Worm (Caenorhabditis elegans) whole organism, late embryonic: ENCODE results near the gene clec-34.

Experiments
- F13H6.1 ChIP-seq: sonication (generic microtip); optimal IDR thresholded peaks from 2 replicates; lab custom pipeline; 2016; ENCODE audit warnings: missing genetic modification characterization, missing compliant biosample characterization
- ama-1 ChIP-seq: fragments of 150-350 bp; optimal IDR thresholded peaks from 2 replicates; lab custom pipeline; 2014
- ceh-14 ChIP-seq: sonication (generic microtip); optimal IDR thresholded peaks from 2 replicates; lab custom pipeline; 2016; ENCODE audit warnings: missing genotype, missing genetic modification characterization, missing compliant biosample characterization
- ceh-24 ChIP-seq: sonication (generic microtip); optimal IDR thresholded peaks from 2 replicates; lab custom pipeline; 2016; ENCODE audit warnings: mild to moderate bottlenecking, missing genetic modification characterization, missing compliant biosample characterization
- ceh-30 ChIP-seq: fragments of 150-350 bp; optimal IDR thresholded peaks from 2 replicates; lab custom pipeline; 2014; ENCODE audit warnings: missing biosample characterization, missing genetic modification characterization
- ceh-34 ChIP-seq: sonication (generic microtip); optimal IDR thresholded peaks from 2 replicates; lab custom pipeline; 2016; ENCODE audit warnings: mild to moderate bottlenecking, missing genetic modification characterization, missing compliant biosample characterization
- ceh-45 ChIP-seq: fragments of 200-800 bp; sonication (Bioruptor generic); IDR thresholded peaks from 2 replicates; pipeline ENCODE4 v1.3.6; 2022; ENCODE audit warnings: missing genetic modification reagents, missing genetic modification characterization, missing compliant biosample characterization
- ceh-48 ChIP-seq: sonication (generic microtip); optimal IDR thresholded peaks from 2 replicates; lab custom pipeline; 2016; ENCODE audit warnings: missing genetic modification characterization, inconsistent platforms, missing compliant biosample characterization
- ceh-6 ChIP-seq: fragments of 200-800 bp; sonication (Bioruptor generic); optimal IDR thresholded peaks from 2 replicates; lab custom pipeline; 2018; ENCODE audit warnings: mild to moderate bottlenecking, missing genetic modification characterization, missing compliant biosample characterization
- ceh-9 ChIP-seq: sonication (generic microtip); optimal IDR thresholded peaks from 2 replicates; lab custom pipeline; 2016; ENCODE audit warnings: mild to moderate bottlenecking, missing genetic modification characterization, inconsistent platforms, missing compliant biosample characterization
- dmd-4 ChIP-seq: sonication (generic microtip); optimal IDR thresholded peaks from 2 replicates; lab custom pipeline; 2016; ENCODE audit warnings: borderline replicate concordance, missing genetic modification characterization, missing compliant biosample characterization
- elt-2 ChIP-seq: sonication (generic microtip); optimal IDR thresholded peaks from 2 replicates; lab custom pipeline; 2016; ENCODE audit warnings: missing genetic modification reagents, missing genetic modification characterization, missing compliant biosample characterization
- elt-4 ChIP-seq: sonication (generic microtip); optimal IDR thresholded peaks from 2 replicates; lab custom pipeline; 2016; ENCODE audit warnings: missing genetic modification characterization, missing compliant biosample characterization
- ets-4 ChIP-seq: sonication (generic microtip); optimal IDR thresholded peaks from 2 replicates; lab custom pipeline; 2016; ENCODE audit warnings: missing genetic modification characterization, missing compliant biosample characterization
- fax-1 ChIP-seq: sonication (generic microtip); optimal IDR thresholded peaks from 2 replicates; lab custom pipeline; 2016; ENCODE audit warnings: missing genotype, missing genetic modification characterization, missing compliant biosample characterization
- fkh-10 ChIP-seq: fragments of 150-350 bp; optimal IDR thresholded peaks from 2 replicates; lab custom pipeline; 2014; ENCODE audit warnings: missing biosample characterization, missing genetic modification reagents, missing genetic modification characterization
- gmeb-2 ChIP-seq: sonication (generic microtip); optimal IDR thresholded peaks from 2 replicates; lab custom pipeline; 2016; ENCODE audit warnings: missing genetic modification characterization, inconsistent platforms, missing compliant biosample characterization
- hlh-13 ChIP-seq: fragments of 200-800 bp; sonication (Bioruptor generic); optimal IDR thresholded peaks from 2 replicates; lab custom pipeline; 2018; ENCODE audit warnings: mild to moderate bottlenecking, missing genetic modification characterization, missing compliant biosample characterization
- hlh-15 ChIP-seq: sonication (generic microtip); optimal IDR thresholded peaks from 2 replicates; lab custom pipeline; 2016; ENCODE audit warnings: missing genetic modification characterization, missing compliant biosample characterization
- lin-11 ChIP-seq: fragments of 200-800 bp; sonication (Bioruptor generic); optimal IDR thresholded peaks from 2 replicates; lab custom pipeline; 2018; ENCODE audit warnings: mild to moderate bottlenecking, missing genetic modification characterization, missing compliant biosample characterization
- mec-3 ChIP-seq: sonication (generic microtip); optimal IDR thresholded peaks from 2 replicates; lab custom pipeline; 2016; ENCODE audit warnings: borderline replicate concordance, missing genetic modification characterization, missing compliant biosample characterization
- nhr-232 ChIP-seq: sonication (generic microtip); optimal IDR thresholded peaks from 2 replicates; lab custom pipeline; 2016; ENCODE audit warnings: missing genetic modification characterization, missing compliant biosample characterization
- npax-4 ChIP-seq: sonication (generic microtip); optimal IDR thresholded peaks from 2 replicates; lab custom pipeline; 2016; ENCODE audit warnings: missing genetic modification characterization, missing compliant biosample characterization
- pag-3 ChIP-seq: sonication (generic microtip); optimal IDR thresholded peaks from 2 replicates; lab custom pipeline; 2016; ENCODE audit warnings: missing compliant biosample characterization, missing genetic modification characterization, borderline replicate concordance
- pat-9 ChIP-seq: fragments of 200-800 bp; sonication (Bioruptor generic); optimal IDR thresholded peaks from 2 replicates; lab custom pipeline; 2018; ENCODE audit warnings: mild to moderate bottlenecking, missing genetic modification characterization, moderate library complexity, missing compliant biosample characterization
- pax-1 ChIP-seq: fragments of 150-350 bp; optimal IDR thresholded peaks from 2 replicates; lab custom pipeline; 2014; ENCODE audit warnings: missing biosample characterization, missing genetic modification characterization
- pros-1 ChIP-seq: fragments of 150-350 bp; optimal IDR thresholded peaks from 2 replicates; lab custom pipeline; 2014; ENCODE audit warnings: missing biosample characterization, missing genetic modification reagents, missing genetic modification characterization
- sox-2 ChIP-seq: fragments of 200-800 bp; sonication (Bioruptor generic); IDR thresholded peaks from 2 replicates; pipeline ENCODE4 v1.3.6; 2022; ENCODE audit warnings: missing genetic modification reagents, missing genetic modification characterization, missing compliant biosample characterization
- unc-3 ChIP-seq, 2 experiments: fragments of 200-800 bp in 1 of 2; sonication (Bioruptor generic) in 1 of 2; sonication (generic microtip) in 1 of 2; conservative IDR thresholded peaks in 1 of 2; optimal IDR thresholded peaks in 1 of 2; 2 replicates each; pipeline versions ENCODE4 v1.3.6 to Lab custom; 2016 to 2022; ENCODE audit warnings: missing compliant biosample characterization in 2 of 2, missing genetic modification characterization in 2 of 2, missing genetic modification reagents in 1 of 2
- unc-42 ChIP-seq: sonication (generic microtip); optimal IDR thresholded peaks from 2 replicates; lab custom pipeline; 2016; ENCODE audit warnings: missing genotype, missing genetic modification characterization, missing compliant biosample characterization
- ztf-16 ChIP-seq: sonication (generic microtip); optimal IDR thresholded peaks from 2 replicates; lab custom pipeline; 2017; ENCODE audit warnings: missing genetic modification characterization, missing compliant biosample characterization

The clec-34 gene

DNA sequence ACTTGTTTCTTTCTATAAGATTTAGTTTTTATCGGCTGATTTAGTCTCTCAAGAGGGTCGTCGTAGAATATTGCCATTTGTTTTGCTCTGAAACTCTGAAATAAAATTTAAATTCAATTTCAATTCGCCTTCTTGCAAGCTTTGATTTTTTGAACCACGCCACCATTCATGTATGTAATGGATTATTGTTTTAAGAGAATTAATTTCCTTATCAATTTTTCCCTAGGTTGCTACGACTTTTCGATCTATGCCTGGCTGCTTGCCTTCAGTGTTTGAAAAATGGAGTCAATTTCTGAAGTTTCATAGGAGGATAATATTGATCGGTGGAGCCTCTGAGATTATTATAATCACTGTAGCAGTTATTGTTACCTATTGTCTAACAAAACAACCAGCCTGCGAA is at the start of gene clec-34, which contains the start of gene clec-38:
Gene clec-34, plus strand, starts transcription at position 248 of the 400 bp plus-strand sequence.
Gene clec-38, minus strand, starts transcription at position 101 of the 400 bp plus-strand sequence.
- no peak for TF ChIP-seq hlh-15

DNA sequence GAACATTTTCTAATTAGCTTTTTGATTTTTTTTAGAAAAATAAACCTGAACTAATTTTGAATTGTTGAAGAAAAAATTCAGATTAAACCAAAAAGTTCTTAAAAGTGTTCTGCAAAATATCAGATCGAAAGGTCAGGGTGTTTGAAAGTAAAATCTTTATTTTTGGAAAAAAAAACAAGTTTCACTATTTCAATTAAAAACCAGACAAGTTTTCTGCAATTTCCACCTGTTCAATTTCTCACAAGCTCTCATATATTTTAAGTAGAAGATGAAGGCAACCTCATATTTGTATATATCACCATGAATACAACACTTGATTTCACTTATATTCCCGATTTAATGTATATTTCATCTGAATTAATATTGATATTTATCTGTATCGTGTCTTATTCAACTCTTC is 48.3 kb upstream of the clec-34 start, which contains the start of gene srz-102:
Gene srz-102, plus strand, starts transcription at position 301 of the 400 bp plus-strand sequence.
- TF ChIP-seq F13H6.1 (tag; lab: Kevin White, UChicago) (no peak), sox-2 (GFP tag; lab: Robert Waterston, UW) (no peak), elt-4 (no peak), pag-3 (no peak), ceh-34 (no peak)

DNA sequence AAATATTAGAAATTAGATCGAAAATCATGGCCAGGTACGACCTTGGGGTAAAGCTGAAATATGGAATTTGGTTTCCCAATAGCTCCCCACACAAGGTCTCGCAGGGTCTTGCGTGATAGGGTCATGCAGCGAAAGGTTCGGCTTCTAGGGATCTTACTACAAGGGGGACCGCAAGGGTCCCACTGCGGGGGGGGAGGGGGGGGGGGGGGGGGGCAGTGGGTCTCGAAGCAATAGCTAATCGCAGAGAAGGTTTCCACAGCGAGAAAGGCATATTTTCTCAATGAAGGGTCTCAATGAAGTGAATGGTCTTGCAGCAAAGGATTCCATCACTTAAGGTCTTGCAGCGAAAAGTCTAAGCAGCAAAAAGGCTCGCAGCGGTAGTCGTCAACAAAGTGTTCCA is 42.6 kb upstream of the clec-34 start:
- TF ChIP-seq ama-1 (lab: Kevin White, UChicago), result no peak
- TF ChIP-seq npax-4, result no peak
- TF ChIP-seq ceh-6 (GFP tag; lab: Kevin White, UChicago), result no peak

DNA sequence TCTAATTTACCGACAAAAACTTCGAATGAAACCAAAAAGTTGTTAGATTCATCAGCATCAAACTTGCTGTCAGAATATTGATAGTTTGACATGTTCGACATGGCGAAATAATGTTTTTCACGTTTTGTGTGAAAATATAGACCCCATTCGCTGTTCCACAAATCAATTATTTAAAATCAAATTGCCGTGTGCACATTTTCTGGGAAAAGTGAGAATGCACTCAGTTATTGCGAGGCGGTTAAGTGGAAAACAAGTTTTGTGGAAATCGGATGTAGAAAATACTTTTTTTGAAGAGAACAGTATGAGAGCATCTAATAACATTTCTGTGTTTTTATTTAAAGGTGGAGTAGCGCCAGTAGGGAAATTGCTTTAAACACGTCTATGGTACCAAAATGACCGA is 41.8 kb upstream of the clec-34 start, which contains the start of gene srw-42:
Gene srw-42, minus strand, starts transcription at position 101 of the 400 bp plus-strand sequence.
- no peak for TF ChIP-seq elt-4
- no peak for TF ChIP-seq ceh-30 (tag; lab: Kevin White, UChicago)
- TF ChIP-seq unc-42, result no peak
- no peak for TF ChIP-seq ceh-48 (tag; lab: Kevin White, UChicago)
- TF ChIP-seq pat-9 (tag; lab: Kevin White, UChicago), result no peak
- no peak for TF ChIP-seq ceh-24 (tag; lab: Kevin White, UChicago)
- TF ChIP-seq elt-2 (tag; lab: Kevin White, UChicago), result no peak
- TF ChIP-seq pros-1 (tag; lab: Kevin White, UChicago), result no peak
- no peak for TF ChIP-seq fax-1
- TF ChIP-seq ceh-6 (GFP tag; lab: Kevin White, UChicago), result no peak
- TF ChIP-seq ceh-14, result no peak
- TF ChIP-seq nhr-232 (tag; lab: Kevin White, UChicago), result no peak
- no peak for TF ChIP-seq ceh-45 (GFP tag; lab: Robert Waterston, UW)
- no peak for TF ChIP-seq unc-3 (GFP tag; conservative IDR thresholded peaks at IDR 0.05; lab: Robert Waterston, UW)
- no peak for TF ChIP-seq unc-3 (tag; optimal IDR thresholded peaks at IDR 0.05; lab: Kevin White, UChicago)

DNA sequence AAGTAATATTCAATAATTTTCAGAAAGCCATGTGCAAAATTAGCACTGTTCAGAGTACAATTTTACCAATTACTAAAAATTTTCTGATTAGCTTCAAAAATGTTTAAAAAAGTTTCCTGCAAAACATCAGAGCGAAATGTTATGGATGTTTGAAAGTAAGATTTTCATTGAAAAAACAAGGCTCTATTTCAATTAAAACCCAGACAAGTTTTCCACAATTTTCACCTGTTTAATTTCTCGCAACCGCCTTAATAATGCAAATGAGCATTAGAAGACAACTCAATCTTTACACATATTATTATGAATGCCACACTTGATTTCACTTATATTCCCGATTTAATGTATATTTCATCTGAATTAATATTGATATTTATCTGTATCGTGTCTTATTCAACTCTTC is 41.0 kb upstream of the clec-34 start, which contains the start of gene srz-101:
Gene srz-101, plus strand, starts transcription at position 301 of the 400 bp plus-strand sequence.
- TF ChIP-seq ceh-9 (tag; lab: Kevin White, UChicago) (no peak), elt-2 (tag; lab: Kevin White, UChicago) (no peak), ztf-16 (tag; lab: Kevin White, UChicago) (no peak), dmd-4 (tag; lab: Kevin White, UChicago) (no peak), hlh-13 (no peak), ets-4 (tag; lab: Kevin White, UChicago) (no peak), F13H6.1 (tag; lab: Kevin White, UChicago) (no peak), pax-1 (tag; lab: Kevin White, UChicago) (no peak), unc-3 (GFP tag; conservative IDR thresholded peaks at IDR 0.05; lab: Robert Waterston, UW) (no peak), unc-3 (tag; optimal IDR thresholded peaks at IDR 0.05; lab: Kevin White, UChicago) (no peak)

DNA sequence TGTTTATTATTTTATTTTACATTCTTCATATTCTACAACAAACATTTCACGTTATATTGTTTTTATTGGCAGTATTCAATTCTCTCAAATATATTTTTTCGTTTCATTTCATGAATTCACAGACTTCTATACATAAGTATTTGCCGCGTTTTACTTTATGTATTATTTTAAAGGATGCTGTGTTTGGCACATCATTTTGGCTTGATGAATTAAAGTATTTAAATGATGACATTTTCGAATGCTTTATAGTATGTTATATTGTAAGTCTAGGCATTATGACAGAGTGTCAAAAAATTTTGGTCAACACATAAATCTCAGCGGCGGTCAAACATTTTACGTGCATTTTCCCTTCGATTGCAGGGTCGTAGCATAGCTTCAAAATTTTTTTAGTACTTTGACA is 40.1 kb upstream of the clec-34 start:
- TF ChIP-seq ceh-30 (tag; lab: Kevin White, UChicago) (no peak), mec-3 (tag; lab: Kevin White, UChicago) (no peak), pros-1 (tag; lab: Kevin White, UChicago) (no peak), fax-1 (no peak), ceh-45 (GFP tag; lab: Robert Waterston, UW) (no peak)
- TF ChIP-seq, all 69 proteins: peak for 0

DNA sequence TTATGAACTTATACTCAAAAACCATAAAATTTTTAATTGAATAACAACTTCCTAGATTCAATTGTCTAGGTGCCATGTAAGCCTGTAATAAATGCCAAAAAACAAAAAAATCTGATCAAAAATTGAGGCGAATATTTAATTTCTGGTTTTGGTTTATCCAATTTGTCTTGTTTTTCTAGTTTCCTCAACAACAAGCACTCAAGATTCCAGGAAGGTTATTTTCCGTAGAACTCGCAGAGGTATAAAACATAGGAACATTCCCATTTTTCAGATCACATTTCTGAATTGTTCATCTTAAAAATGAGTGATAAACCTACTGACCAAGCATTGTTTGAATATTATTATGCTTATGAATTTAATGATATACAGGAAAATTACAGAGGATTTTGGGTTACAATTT is 38.4 kb upstream of the clec-34 start, which contains the start of gene srw-41:
Gene srw-41, plus strand, starts transcription at position 301 of the 400 bp plus-strand sequence.
- TF ChIP-seq gmeb-2 (no peak), npax-4 (no peak), pros-1 (tag; lab: Kevin White, UChicago) (no peak), ceh-14 (no peak), pag-3 (no peak), lin-11 (tag; lab: Kevin White, UChicago) (no peak), fkh-10 (no peak), pat-9 (tag; lab: Kevin White, UChicago) (no peak), ama-1 (lab: Kevin White, UChicago) (no peak), nhr-232 (tag; lab: Kevin White, UChicago) (no peak), dmd-4 (tag; lab: Kevin White, UChicago) (no peak)
